Worm (Caenorhabditis elegans) whole organism, L1 larva: ENCODE data around the gene T01G1.2.
A peak's percentile ranks its signal among the peaks of the same experiment; 100 is the strongest.

Experiments used
- C04F5.9 ChIP-seq: sonication (generic microtip); optimal IDR thresholded peaks from 2 replicates; lab custom pipeline; 2016; ENCODE audit warnings: missing genetic modification characterization, missing compliant biosample characterization
- C16A3.4 ChIP-seq: fragments of 150-350 bp; optimal IDR thresholded peaks from 2 replicates; lab custom pipeline; 2014; ENCODE audit warnings: missing biosample characterization, missing genetic modification characterization
- C34B4.2 ChIP-seq: sonication (generic microtip); optimal IDR thresholded peaks from 2 replicates; lab custom pipeline; 2017; ENCODE audit warnings: mild to moderate bottlenecking, missing genetic modification characterization, missing compliant biosample characterization
- F16B12.6 ChIP-seq: fragments of 150-350 bp; optimal IDR thresholded peaks from 2 replicates; lab custom pipeline; 2014; ENCODE audit warnings: missing biosample characterization, missing genetic modification characterization
- aha-1 ChIP-seq: fragments of 150-350 bp; optimal IDR thresholded peaks from 2 replicates; lab custom pipeline; 2014; ENCODE audit warnings: missing biosample characterization, missing genetic modification characterization
- ama-1 ChIP-seq: fragments of 150-350 bp; optimal IDR thresholded peaks from 2 replicates; lab custom pipeline; 2014
- ceh-82 ChIP-seq, 3 experiments: fragments of 150-350 bp in 1 of 3; sonication (generic microtip) in 2 of 3; optimal IDR thresholded peaks; 2 replicates each; lab custom pipeline; 2014 to 2017; ENCODE audit warnings: missing biosample characterization in 3 of 3, missing genetic modification characterization in 3 of 3
- ceh-90 ChIP-seq: sonication (generic microtip); optimal IDR thresholded peaks from 2 replicates; lab custom pipeline; 2016; ENCODE audit warnings: missing genetic modification characterization, missing compliant biosample characterization
- dsc-1 ChIP-seq: sonication (generic microtip); optimal IDR thresholded peaks from 2 replicates; lab custom pipeline; 2016; ENCODE audit warnings: mild to moderate bottlenecking, missing genetic modification characterization, missing compliant biosample characterization
- efl-1 ChIP-seq, 4 experiments: fragments of 150-350 bp; optimal IDR thresholded peaks in 3 of 4; peaks in 1 of 4; 1 replicate in 1 of 4; 2 replicates in 3 of 4; lab custom pipeline; 2014; ENCODE audit warnings: missing biosample characterization in 2 of 4, missing genetic modification characterization in 2 of 4, missing genetic modification reagents in 2 of 4
- egl-13 ChIP-seq: sonication (generic microtip); optimal IDR thresholded peaks from 2 replicates; lab custom pipeline; 2016; ENCODE audit warnings: missing genotype, missing genetic modification reagents, missing genetic modification characterization, missing compliant biosample characterization
- fkh-4 ChIP-seq: sonication (generic microtip); optimal IDR thresholded peaks from 2 replicates; lab custom pipeline; 2016; ENCODE audit warnings: missing compliant biosample characterization, missing genetic modification characterization, borderline replicate concordance
- fkh-8 ChIP-seq: sonication (generic microtip); optimal IDR thresholded peaks from 2 replicates; lab custom pipeline; 2016; ENCODE audit warnings: mild to moderate bottlenecking, missing genetic modification characterization, missing compliant biosample characterization
- fos-1 ChIP-seq: fragments of 150-350 bp; optimal IDR thresholded peaks from 2 replicates; lab custom pipeline; 2014; ENCODE audit warnings: missing biosample characterization, missing genetic modification characterization
- grh-1 ChIP-seq: fragments of 200-800 bp; sonication (Bioruptor generic); IDR thresholded peaks from 2 replicates; pipeline ENCODE4 v1.3.6; 2022; ENCODE audit warnings: missing genetic modification reagents, missing genetic modification characterization, missing compliant biosample characterization
- hlh-4 ChIP-seq: sonication (generic microtip); optimal IDR thresholded peaks from 2 replicates; lab custom pipeline; 2016; ENCODE audit warnings: mild to moderate bottlenecking, missing genetic modification characterization, missing compliant biosample characterization
- hpl-2 ChIP-seq: fragments of 150-350 bp; optimal IDR thresholded peaks from 2 replicates; lab custom pipeline; 2014; ENCODE audit warnings: missing biosample characterization, missing genetic modification reagents, missing genetic modification characterization
- jun-1 ChIP-seq: fragments of 150-350 bp; optimal IDR thresholded peaks from 2 replicates; lab custom pipeline; 2014; ENCODE audit warnings: missing biosample characterization, missing genetic modification reagents, missing genetic modification characterization
- lin-14 ChIP-seq: fragments of 200-800 bp; sonication (Bioruptor generic); optimal IDR thresholded peaks from 2 replicates; lab custom pipeline; 2018; ENCODE audit warnings: mild to moderate bottlenecking, missing genetic modification characterization, moderate library complexity, missing compliant biosample characterization
- lin-35 ChIP-seq, 2 experiments: fragments of 150-350 bp; optimal IDR thresholded peaks; 2 replicates each; lab custom pipeline; 2014; ENCODE audit warnings: missing biosample characterization in 2 of 2, missing genetic modification characterization in 2 of 2, missing genetic modification reagents in 2 of 2
- lir-3 ChIP-seq: sonication (generic microtip); optimal IDR thresholded peaks from 2 replicates; lab custom pipeline; 2016; ENCODE audit warnings: mild to moderate bottlenecking, missing genetic modification characterization, moderate library complexity, missing compliant biosample characterization; ENCODE audit not compliant: poor library complexity
- lsy-2 ChIP-seq, 2 experiments: fragments of 150-350 bp; optimal IDR thresholded peaks; 2 replicates each; lab custom pipeline; 2014; ENCODE audit warnings: missing biosample characterization in 2 of 2, missing genetic modification characterization in 2 of 2
- mab-9 ChIP-seq: fragments of 200-800 bp; sonication (Bioruptor generic); IDR thresholded peaks from 2 replicates; pipeline ENCODE4 v1.3.6; 2022; ENCODE audit warnings: missing genetic modification reagents, missing genetic modification characterization, missing compliant biosample characterization
- mef-2 ChIP-seq: fragments of 150-350 bp; optimal IDR thresholded peaks from 2 replicates; lab custom pipeline; 2014; ENCODE audit warnings: missing biosample characterization, missing genetic modification characterization
- nhr-12 ChIP-seq: sonication (generic microtip); optimal IDR thresholded peaks from 2 replicates; lab custom pipeline; 2017; ENCODE audit warnings: missing biosample characterization, missing genetic modification characterization
- nhr-19 ChIP-seq: fragments of 200-800 bp; sonication (Bioruptor generic); conservative IDR thresholded peaks from 2 replicates; pipeline ENCODE4 v1.3.6; 2022; ENCODE audit warnings: missing genetic modification characterization, missing compliant biosample characterization
- nhr-20 ChIP-seq: sonication (generic microtip); optimal IDR thresholded peaks from 2 replicates; lab custom pipeline; 2016; ENCODE audit warnings: mild to moderate bottlenecking, missing genetic modification characterization, missing compliant biosample characterization
- nhr-28 ChIP-seq: fragments of 150-350 bp; optimal IDR thresholded peaks from 2 replicates; lab custom pipeline; 2014; ENCODE audit warnings: missing biosample characterization, missing genetic modification characterization
- nhr-47 ChIP-seq: sonication (generic microtip); optimal IDR thresholded peaks from 2 replicates; lab custom pipeline; 2016; ENCODE audit warnings: mild to moderate bottlenecking, missing genetic modification characterization, moderate library complexity, missing compliant biosample characterization
- nhr-71 ChIP-seq: sonication (generic microtip); optimal IDR thresholded peaks from 2 replicates; lab custom pipeline; 2016; ENCODE audit warnings: mild to moderate bottlenecking, missing genetic modification characterization, moderate library complexity, missing compliant biosample characterization
- nhr-76 ChIP-seq: sonication (generic microtip); optimal IDR thresholded peaks from 2 replicates; lab custom pipeline; 2017; ENCODE audit warnings: missing biosample characterization, missing genetic modification characterization
- nhr-84 ChIP-seq: sonication (generic microtip); optimal IDR thresholded peaks from 2 replicates; lab custom pipeline; 2017; ENCODE audit warnings: missing biosample characterization, missing genetic modification characterization
- rnt-1 ChIP-seq: sonication (generic microtip); optimal IDR thresholded peaks from 2 replicates; lab custom pipeline; 2016; ENCODE audit warnings: mild to moderate bottlenecking, missing genetic modification characterization, moderate library complexity, missing compliant biosample characterization
- snpc-4 ChIP-seq: fragments of 150-350 bp; optimal IDR thresholded peaks from 2 replicates; lab custom pipeline; 2014; ENCODE audit warnings: missing biosample characterization, missing genetic modification characterization
- snu-23 ChIP-seq: sonication (generic microtip); optimal IDR thresholded peaks from 2 replicates; lab custom pipeline; 2016; ENCODE audit warnings: missing genetic modification characterization, missing compliant biosample characterization
- sup-37 ChIP-seq: fragments of 200-800 bp; sonication (Bioruptor generic); optimal IDR thresholded peaks from 2 replicates; lab custom pipeline; 2018; ENCODE audit warnings: mild to moderate bottlenecking, missing genetic modification characterization, missing compliant biosample characterization
- tlp-1 ChIP-seq: fragments of 150-350 bp; optimal IDR thresholded peaks from 2 replicates; lab custom pipeline; 2014; ENCODE audit warnings: missing biosample characterization, missing genetic modification characterization
- unc-62 ChIP-seq: fragments of 150-350 bp; optimal IDR thresholded peaks from 2 replicates; lab custom pipeline; 2014; ENCODE audit warnings: missing biosample characterization, missing genetic modification reagents, missing genetic modification characterization
- unc-86 ChIP-seq: sonication (generic microtip); optimal IDR thresholded peaks from 2 replicates; lab custom pipeline; 2016; ENCODE audit warnings: missing genetic modification characterization, missing compliant biosample characterization
- vab-15 ChIP-seq: sonication (generic microtip); optimal IDR thresholded peaks from 2 replicates; lab custom pipeline; 2017; ENCODE audit warnings: missing genotype, mild to moderate bottlenecking, missing genetic modification characterization, missing compliant biosample characterization
- xbp-1 ChIP-seq: sonication (generic microtip); optimal IDR thresholded peaks from 2 replicates; lab custom pipeline; 2016; ENCODE audit warnings: missing genetic modification characterization, missing compliant biosample characterization
- zag-1 ChIP-seq: fragments of 150-350 bp; optimal IDR thresholded peaks from 2 replicates; lab custom pipeline; 2014; ENCODE audit warnings: missing biosample characterization, missing genetic modification characterization
- zip-4 ChIP-seq: fragments of 200-800 bp; sonication (Bioruptor generic); optimal IDR thresholded peaks from 2 replicates; lab custom pipeline; 2018; ENCODE audit warnings: mild to moderate bottlenecking, missing genetic modification characterization, moderate library complexity, missing compliant biosample characterization
- ztf-11 ChIP-seq, 2 experiments: sonication (generic microtip); optimal IDR thresholded peaks; 2 replicates each; lab custom pipeline; 2016 to 2017; ENCODE audit warnings: missing genetic modification characterization in 2 of 2, missing biosample characterization in 1 of 2, missing compliant biosample characterization in 1 of 2
- ztf-4 ChIP-seq: fragments of 150-350 bp; optimal IDR thresholded peaks from 2 replicates; lab custom pipeline; 2014; ENCODE audit warnings: missing biosample characterization, missing genetic modification characterization

T01G1.2 gene

ce11 chrIV:11347275-11347674 is 6.9 kb upstream of the T01G1.2 start:
- TF ChIP-seq fkh-8 (tag; lab: Kevin White, UChicago) (peak; percentile 57), mab-9 (GFP tag; lab: Robert Waterston, UW) (no peak), F16B12.6 (tag; lab: Kevin White, UChicago) (no peak), ceh-90 (no peak), nhr-84 (tag; lab: Kevin White, UChicago) (no peak), lir-3 (tag; lab: Kevin White, UChicago) (no peak), nhr-47 (tag; lab: Kevin White, UChicago) (peak; percentile 11), hlh-4 (no peak), nhr-28 (tag; lab: Kevin White, UChicago) (no peak), zag-1 (tag; lab: Kevin White, UChicago) (no peak), egl-13 (tag; lab: Kevin White, UChicago) (no peak), dsc-1 (tag; lab: Kevin White, UChicago) (peak; percentile 63), mef-2 (tag; lab: Kevin White, UChicago) (peak; percentile 6), C34B4.2 (tag; lab: Kevin White, UChicago) (no peak), snpc-4 (tag; lab: Kevin White, UChicago) (no peak), efl-1 (optimal IDR thresholded peaks at IDR 0.05; lab: Kevin White, UChicago) (no peak), efl-1 (GFP tag; optimal IDR thresholded peaks at IDR 0.05 in 1 of 2; lab: Kevin White, UChicago) (no peak), nhr-71 (tag; lab: Kevin White, UChicago) (no peak)

- TF ChIP-seq jun-1 (tag; lab: Kevin White, UChicago) (no peak), lin-14 (GFP tag; lab: Kevin White, UChicago) (peak; percentile 34)
These were observed 5.4 kb upstream of the T01G1.2 start for ce11 chrIV:11348822-11349221.

- peak; percentile 7 for TF ChIP-seq mef-2 (tag; lab: Kevin White, UChicago)
- peak; percentile 37 for TF ChIP-seq nhr-71 (tag; lab: Kevin White, UChicago)
- TF ChIP-seq nhr-20 (tag; lab: Kevin White, UChicago) = no peak
- TF ChIP-seq lsy-2 (tag; optimal IDR thresholded peaks at IDR 0.05; lab: Kevin White, UChicago) = peak; percentile 0 to 28
- TF ChIP-seq unc-86 (tag; lab: Kevin White, UChicago) = peak; percentile 7
- TF ChIP-seq ceh-82 (tag; optimal IDR thresholded peaks at IDR 0.05; lab: Kevin White, UChicago) = peak in 1 of 3 experiments; percentile 1
- TF ChIP-seq lin-14 (GFP tag; lab: Kevin White, UChicago) = peak; percentile 62
- no peak for TF ChIP-seq aha-1 (tag; lab: Kevin White, UChicago)
- no peak for TF ChIP-seq snu-23 (GFP tag; lab: Kevin White, UChicago)
- peak; percentile 53 for TF ChIP-seq nhr-47 (tag; lab: Kevin White, UChicago)
- TF ChIP-seq dsc-1 (tag; lab: Kevin White, UChicago) = peak; percentile 55
These were observed 4.5 kb upstream of the T01G1.2 start for ce11 chrIV:11349747-11350146.

ce11 chrIV:11350809-11351208 is 3.4 kb upstream of the T01G1.2 start:
- TF ChIP-seq jun-1 (tag; lab: Kevin White, UChicago) (no peak), grh-1 (GFP tag; lab: Robert Waterston, UW) (no peak), hlh-4 (no peak), fos-1 (tag; lab: Kevin White, UChicago) (no peak), tlp-1 (tag; lab: Kevin White, UChicago) (no peak), vab-15 (no peak), xbp-1 (tag; lab: Kevin White, UChicago) (no peak), dsc-1 (tag; lab: Kevin White, UChicago) (no peak), fkh-4 (tag; lab: Kevin White, UChicago) (no peak), lin-35 (GFP tag; optimal IDR thresholded peaks at IDR 0.05; lab: Kevin White, UChicago) (no peak), nhr-12 (tag; lab: Kevin White, UChicago) (no peak), C16A3.4 (tag; lab: Kevin White, UChicago) (no peak), nhr-28 (tag; lab: Kevin White, UChicago) (no peak), rnt-1 (tag; lab: Kevin White, UChicago) (peak; percentile 75), sup-37 (GFP tag; lab: Kevin White, UChicago) (no peak), nhr-76 (tag; lab: Kevin White, UChicago) (no peak), ztf-4 (tag; lab: Kevin White, UChicago) (no peak), ztf-11 (tag; optimal IDR thresholded peaks at IDR 0.05; lab: Kevin White, UChicago) (no peak), mab-9 (GFP tag; lab: Robert Waterston, UW) (no peak), nhr-20 (tag; lab: Kevin White, UChicago) (peak; percentile 41), unc-62 (GFP tag; lab: Kevin White, UChicago) (no peak), zip-4 (no peak), nhr-71 (tag; lab: Kevin White, UChicago) (peak; percentile 85), ama-1 (lab: Kevin White, UChicago) (no peak), C34B4.2 (tag; lab: Kevin White, UChicago) (no peak), C04F5.9 (tag; lab: Kevin White, UChicago) (no peak), snpc-4 (tag; lab: Kevin White, UChicago) (no peak), hpl-2 (no peak), mef-2 (tag; lab: Kevin White, UChicago) (no peak), lin-14 (GFP tag; lab: Kevin White, UChicago) (peak; percentile 93), nhr-19 (GFP tag; lab: Robert Waterston, UW) (peak; percentile 55)
